Worm (Caenorhabditis elegans) whole organism, L3 larva: ENCODE measurements around the gene sox-2.

Experiments used
- ZK546.5 ChIP-seq: sonication (generic microtip); optimal IDR thresholded peaks from 2 replicates; lab custom pipeline; 2017; ENCODE audit warnings: missing biosample characterization, missing genetic modification characterization
- ceh-82 ChIP-seq: fragments of 150-350 bp; optimal IDR thresholded peaks from 2 replicates; lab custom pipeline; 2014; ENCODE audit warnings: missing biosample characterization, missing genetic modification characterization
- elt-3 ChIP-seq, 3 experiments: fragments of 150-350 bp in 1 of 3; sonication (generic microtip) in 2 of 3; optimal IDR thresholded peaks; 2 replicates in 2 of 3; 4 replicates in 1 of 3; lab custom pipeline; 2014 to 2017; ENCODE audit warnings: missing biosample characterization in 3 of 3, missing genetic modification characterization in 3 of 3
- lin-15B ChIP-seq: fragments of 150-350 bp; optimal IDR thresholded peaks from 2 replicates; lab custom pipeline; 2014; ENCODE audit warnings: missing biosample characterization, missing genetic modification characterization
- lin-39 ChIP-seq: fragments of 150-350 bp; optimal IDR thresholded peaks from 2 replicates; lab custom pipeline; 2018; ENCODE audit warnings: missing biosample characterization, missing genetic modification reagents, missing genetic modification characterization
- mml-1 ChIP-seq: fragments of 150-350 bp; sonication (generic microtip); optimal IDR thresholded peaks from 3 replicates; lab custom pipeline; 2014; ENCODE audit warnings: missing biosample characterization, missing genetic modification characterization
- nhr-11 ChIP-seq: fragments of 150-350 bp; optimal IDR thresholded peaks from 2 replicates; lab custom pipeline; 2014; ENCODE audit warnings: missing biosample characterization, missing genetic modification characterization
- nhr-12 ChIP-seq: fragments of 150-350 bp; optimal IDR thresholded peaks from 2 replicates; lab custom pipeline; 2014; ENCODE audit warnings: missing biosample characterization, missing genetic modification characterization
- nhr-25 ChIP-seq: sonication (generic microtip); optimal IDR thresholded peaks from 2 replicates; lab custom pipeline; 2017; ENCODE audit warnings: missing biosample characterization, missing genetic modification characterization
- nhr-67 ChIP-seq: fragments of 150-350 bp; optimal IDR thresholded peaks from 2 replicates; lab custom pipeline; 2014; ENCODE audit warnings: missing biosample characterization, missing genetic modification characterization
- pha-4 ChIP-seq: fragments of 150-350 bp; optimal IDR thresholded peaks from 2 replicates; lab custom pipeline; 2014; ENCODE audit warnings: missing biosample characterization, missing genetic modification reagents, missing genetic modification characterization
- unc-62 ChIP-seq: fragments of 150-350 bp; sonication (generic microtip); optimal IDR thresholded peaks from 4 replicates; lab custom pipeline; 2014; ENCODE audit warnings: missing biosample characterization, missing genetic modification reagents, missing genetic modification characterization
- ztf-11 ChIP-seq: fragments of 150-350 bp; optimal IDR thresholded peaks from 2 replicates; lab custom pipeline; 2014; ENCODE audit warnings: missing biosample characterization, missing genetic modification characterization

DNA sequence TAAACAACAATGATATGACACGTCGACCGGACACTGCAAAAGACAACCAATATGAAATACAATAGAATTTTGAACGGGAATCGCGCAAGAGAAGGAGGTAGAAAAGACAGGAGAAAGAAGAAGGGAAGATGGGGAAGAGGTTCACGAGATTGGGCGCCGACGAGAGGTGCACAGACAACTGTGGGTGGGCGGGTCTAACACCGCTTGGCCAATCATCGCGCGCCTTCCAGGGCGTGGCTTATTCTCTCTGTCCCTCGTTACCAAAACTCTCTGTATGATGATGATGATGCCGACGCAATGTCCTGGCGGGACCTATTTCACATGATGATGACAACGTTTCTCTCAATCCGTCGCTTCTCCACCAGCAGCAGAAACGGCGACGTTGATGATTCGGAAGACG, 3.0 kb downstream of the sox-2 start:
- TF ChIP-seq mml-1, result no peak
- no peak for TF ChIP-seq unc-62 (GFP tag; lab: Kevin White, UChicago)
- no peak for TF ChIP-seq nhr-11 (tag; lab: Kevin White, UChicago)
- TF ChIP-seq lin-15B (tag; lab: Kevin White, UChicago), result no peak
- TF ChIP-seq nhr-25 (tag; lab: Kevin White, UChicago), result no peak
- TF ChIP-seq nhr-12 (tag; lab: Kevin White, UChicago), result no peak
- TF ChIP-seq ztf-11 (tag; lab: Kevin White, UChicago), result no peak
- TF ChIP-seq elt-3 (tag; optimal IDR thresholded peaks at IDR 0.05; lab: Kevin White, UChicago), result no peak
- TF ChIP-seq nhr-67 (tag; lab: Kevin White, UChicago), result no peak
- no peak for TF ChIP-seq ceh-82
- TF ChIP-seq pha-4 (tag; lab: Kevin White, UChicago), result peak; percentile 7
- no peak for TF ChIP-seq lin-39 (tag; lab: Kevin White, UChicago)
- no peak for TF ChIP-seq ZK546.5 (tag; lab: Kevin White, UChicago)
